Worm (Caenorhabditis elegans) whole organism, young adult: ENCODE measurements around the gene pqn-83.

ENCODE experiments used
- B0336.3 ChIP-seq: fragments of 200-800 bp; sonication (Bioruptor generic); IDR thresholded peaks from 2 replicates; pipeline ENCODE4 v1.3.6; 2022; ENCODE audit warnings: missing genetic modification characterization, missing compliant biosample characterization
- F55B11.4 ChIP-seq: sonication (generic microtip); optimal IDR thresholded peaks from 2 replicates; lab custom pipeline; 2016; ENCODE audit warnings: missing compliant biosample characterization, missing genetic modification characterization, borderline replicate concordance; ENCODE audit not compliant: insufficient read depth
- Y79H2A.3 ChIP-seq: fragments of 200-800 bp; sonication (Bioruptor generic); conservative IDR thresholded peaks from 2 replicates; pipeline ENCODE4 v1.3.6; 2022; ENCODE audit warnings: missing genetic modification reagents, missing genetic modification characterization, missing compliant biosample characterization
- ama-1 ChIP-seq, 3 experiments: fragments of 150-350 bp in 1 of 3; sonication (generic microtip) in 2 of 3; optimal IDR thresholded peaks; 2 replicates each; lab custom pipeline; 2014 to 2018; ENCODE audit warnings: missing biosample characterization in 2 of 3, missing genetic modification characterization in 2 of 3, missing genetic modification reagents in 2 of 3
- aptf-3 ChIP-seq: fragments of 200-800 bp; sonication (Bioruptor generic); IDR thresholded peaks from 2 replicates; pipeline ENCODE4 v1.3.6; 2022; ENCODE audit warnings: missing genetic modification characterization, missing compliant biosample characterization
- ceh-27 ChIP-seq: fragments of 200-800 bp; sonication (Bioruptor generic); optimal IDR thresholded peaks from 2 replicates; lab custom pipeline; 2018; ENCODE audit warnings: mild to moderate bottlenecking, missing genetic modification characterization, moderate library complexity, missing compliant biosample characterization
- madf-3 ChIP-seq: fragments of 200-800 bp; sonication (Bioruptor generic); IDR thresholded peaks from 2 replicates; pipeline ENCODE4 v1.3.6; 2022; ENCODE audit warnings: missing genetic modification reagents, missing genetic modification characterization, missing compliant biosample characterization
- nfya-1 ChIP-seq: sonication (generic microtip); optimal IDR thresholded peaks from 2 replicates; lab custom pipeline; 2017; ENCODE audit warnings: antibody characterized with exemption, missing compliant biosample characterization, missing genetic modification characterization, borderline replicate concordance; ENCODE audit not compliant: insufficient read depth
- unc-130 ChIP-seq: sonication (generic microtip); optimal IDR thresholded peaks from 2 replicates; lab custom pipeline; 2016; ENCODE audit warnings: missing genetic modification reagents, missing genetic modification characterization, missing compliant biosample characterization
- xnd-1 ChIP-seq: sonication (generic microtip); optimal IDR thresholded peaks from 2 replicates; lab custom pipeline; 2016; ENCODE audit warnings: missing genotype, missing genetic modification reagents, missing genetic modification characterization, missing compliant biosample characterization

DNA sequence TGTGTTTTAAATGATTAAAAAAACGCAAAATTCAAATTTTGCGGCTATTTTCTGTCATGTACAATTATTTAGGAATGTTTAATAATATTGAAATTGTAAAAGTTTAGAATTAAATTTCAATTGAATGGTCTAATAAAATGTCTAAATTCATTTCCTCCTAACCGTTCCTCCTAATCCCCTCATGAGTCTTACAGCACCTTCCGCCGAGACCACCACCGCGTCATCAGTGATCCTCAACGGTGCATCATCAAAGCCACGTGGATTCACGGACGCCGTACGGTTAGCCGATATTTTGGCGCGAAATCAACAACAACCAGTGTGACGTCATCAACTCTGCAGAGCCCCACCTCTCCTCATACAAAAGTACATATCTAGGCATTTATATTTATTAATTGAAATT is 19.2 kb upstream of the pqn-83 start:
- TF ChIP-seq unc-130 (GFP tag; lab: Kevin White, UChicago) = no peak
- no peak for TF ChIP-seq aptf-3 (GFP tag; lab: Robert Waterston, UW)
- TF ChIP-seq madf-3 = no peak
- TF ChIP-seq nfya-1 (tag; lab: Kevin White, UChicago) = no peak
- no peak for TF ChIP-seq F55B11.4
- TF ChIP-seq Y79H2A.3 (GFP tag; lab: Robert Waterston, UW) = no peak
- no peak for TF ChIP-seq xnd-1 (tag; lab: Kevin White, UChicago)
- no peak for TF ChIP-seq ama-1 (optimal IDR thresholded peaks at IDR 0.05; lab: Kevin White, UChicago)
- no peak for TF ChIP-seq ama-1 (GFP tag; optimal IDR thresholded peaks at IDR 0.05; lab: Kevin White, UChicago)
- TF ChIP-seq ceh-27 (GFP tag; lab: Kevin White, UChicago) = no peak
- TF ChIP-seq B0336.3 (GFP tag; lab: Robert Waterston, UW) = no peak
